Worm (Caenorhabditis elegans) whole organism, early embryonic: ENCODE measurements around the gene C42C1.8.
"Not testable (repeated sequence)": the region's sequence is repeated elsewhere in the genome, so short reads cannot be mapped to it uniquely, and the experiment has no call there.

ENCODE experiments used
- B0310.2 ChIP-seq: sonication (generic microtip); optimal IDR thresholded peaks from 2 replicates; lab custom pipeline; 2016; ENCODE audit warnings: mild to moderate bottlenecking, missing genetic modification characterization, missing compliant biosample characterization
- F13C5.2 ChIP-seq: sonication (generic microtip); optimal IDR thresholded peaks from 2 replicates; lab custom pipeline; 2017; ENCODE audit warnings: mild to moderate bottlenecking, missing genetic modification characterization, inconsistent platforms, missing compliant biosample characterization
- aly-1 ChIP-seq: sonication (generic microtip); optimal IDR thresholded peaks from 2 replicates; lab custom pipeline; 2016; ENCODE audit warnings: missing genetic modification characterization, missing compliant biosample characterization
- ama-1 ChIP-seq: fragments of 150-350 bp; optimal IDR thresholded peaks from 2 replicates; lab custom pipeline; 2014
- ceh-13 ChIP-seq: fragments of 200-800 bp; sonication (Bioruptor generic); optimal IDR thresholded peaks from 2 replicates; lab custom pipeline; 2018; ENCODE audit warnings: mild to moderate bottlenecking, missing genetic modification characterization, missing compliant biosample characterization
- ceh-36 ChIP-seq: sonication (generic microtip); optimal IDR thresholded peaks from 2 replicates; lab custom pipeline; 2016; ENCODE audit warnings: missing genetic modification characterization, inconsistent platforms, missing compliant biosample characterization
- ets-7 ChIP-seq: sonication (generic microtip); optimal IDR thresholded peaks from 2 replicates; lab custom pipeline; 2016; ENCODE audit warnings: missing genotype, missing genetic modification characterization, missing compliant biosample characterization
- flt-1 ChIP-seq: fragments of 200-800 bp; sonication (Bioruptor generic); IDR thresholded peaks from 2 replicates; pipeline ENCODE4 v1.3.6; 2022; ENCODE audit warnings: missing genetic modification characterization, missing compliant biosample characterization
- hmbx-1 ChIP-seq: sonication (generic microtip); optimal IDR thresholded peaks from 2 replicates; lab custom pipeline; 2016; ENCODE audit warnings: mild to moderate bottlenecking, missing genetic modification characterization, missing compliant biosample characterization
- hmg-4 ChIP-seq: fragments of 200-800 bp; sonication (Bioruptor generic); optimal IDR thresholded peaks from 2 replicates; lab custom pipeline; 2018; ENCODE audit warnings: mild to moderate bottlenecking, missing genetic modification characterization, missing compliant biosample characterization
- hnd-1 ChIP-seq: sonication (generic microtip); optimal IDR thresholded peaks from 2 replicates; lab custom pipeline; 2016; ENCODE audit warnings: missing genetic modification characterization, missing compliant biosample characterization
- pes-1 ChIP-seq: fragments of 200-800 bp; sonication (Bioruptor generic); IDR thresholded peaks from 2 replicates; pipeline ENCODE4 v1.3.6; 2022; ENCODE audit warnings: missing genetic modification reagents, missing genetic modification characterization, missing compliant biosample characterization
- scrt-1 ChIP-seq: fragments of 200-800 bp; sonication (Bioruptor generic); IDR thresholded peaks from 2 replicates; pipeline ENCODE4 v1.3.6; 2022; ENCODE audit warnings: missing genetic modification characterization, missing compliant biosample characterization
- sea-1 ChIP-seq: fragments of 200-800 bp; sonication (Bioruptor generic); conservative IDR thresholded peaks from 2 replicates; pipeline ENCODE4 v1.3.6; 2022; ENCODE audit warnings: missing genetic modification characterization, missing compliant biosample characterization
- tbx-11 ChIP-seq: fragments of 200-800 bp; sonication (Bioruptor generic); IDR thresholded peaks from 2 replicates; pipeline ENCODE4 v1.3.6; 2022; ENCODE audit warnings: missing genetic modification characterization, missing compliant biosample characterization
- tbx-37 ChIP-seq: fragments of 200-800 bp; sonication (Bioruptor generic); conservative IDR thresholded peaks from 2 replicates; pipeline ENCODE4 v1.3.6; 2022; ENCODE audit warnings: missing genetic modification reagents, missing genetic modification characterization, missing compliant biosample characterization
- tra-4 ChIP-seq: sonication (generic microtip); optimal IDR thresholded peaks from 2 replicates; lab custom pipeline; 2017; ENCODE audit warnings: missing genetic modification characterization, missing compliant biosample characterization

The C42C1.8 gene

ce11 chrIV:12311597-12311996 is 20.8 kb downstream of the C42C1.8 start, which contains the start of gene oac-58:
Gene oac-58, minus strand, starts transcription at chrIV:12311697.
- TF ChIP-seq flt-1 (GFP tag; lab: Robert Waterston, UW) = no peak
- no peak for TF ChIP-seq F13C5.2 (tag; lab: Kevin White, UChicago)
- TF ChIP-seq aly-1 (tag; lab: Kevin White, UChicago) = no peak
- no peak for TF ChIP-seq hmbx-1 (tag; lab: Kevin White, UChicago)
- TF ChIP-seq B0310.2 (tag; lab: Kevin White, UChicago) = no peak
- no peak for TF ChIP-seq ceh-36
- no peak for TF ChIP-seq tra-4
- no peak for TF ChIP-seq ceh-13
- no peak for TF ChIP-seq sea-1 (GFP tag; lab: Robert Waterston, UW)
- no peak for TF ChIP-seq ets-7 (tag; lab: Kevin White, UChicago)
- no peak for TF ChIP-seq tbx-37

ce11 chrIV:12326932-12327331 is 36.1 kb downstream of the C42C1.8 start, which contains the start of gene F19B6.3:
Gene F19B6.3, plus strand, starts transcription at chrIV:12327232.
- TF ChIP-seq tra-4; scrt-1 (GFP tag; lab: Robert Waterston, UW); hnd-1 (tag; lab: Kevin White, UChicago): not testable (repeated sequence)

ce11 chrIV:12330840-12331359 is 40.1 kb downstream of the C42C1.8 start, which contains the start of gene ufd-1:
Gene ufd-1, minus strand, starts transcription at chrIV:12330890.
- TF ChIP-seq scrt-1 (GFP tag; lab: Robert Waterston, UW) (no peak), ets-7 (tag; lab: Kevin White, UChicago) (no peak), sea-1 (GFP tag; lab: Robert Waterston, UW) (no peak), hmbx-1 (tag; lab: Kevin White, UChicago) (no peak), flt-1 (GFP tag; lab: Robert Waterston, UW) (no peak), ama-1 (no peak), pes-1 (GFP tag; lab: Robert Waterston, UW) (no peak), hmg-4 (GFP tag; lab: Kevin White, UChicago) (no peak), ceh-13 (no peak), F13C5.2 (tag; lab: Kevin White, UChicago) (no peak), aly-1 (tag; lab: Kevin White, UChicago) (no peak), tra-4 (no peak)

- TF ChIP-seq ets-7 (tag; lab: Kevin White, UChicago) = no peak
- TF ChIP-seq tbx-11 = no peak
- no peak for TF ChIP-seq hmbx-1 (tag; lab: Kevin White, UChicago)
- no peak for TF ChIP-seq scrt-1 (GFP tag; lab: Robert Waterston, UW)
- no peak for TF ChIP-seq tra-4
- TF ChIP-seq hnd-1 (tag; lab: Kevin White, UChicago) = no peak
- no peak for TF ChIP-seq tbx-37
- TF ChIP-seq aly-1 (tag; lab: Kevin White, UChicago) = no peak
- TF ChIP-seq B0310.2 (tag; lab: Kevin White, UChicago) = no peak
- TF ChIP-seq flt-1 (GFP tag; lab: Robert Waterston, UW) = no peak
- no peak for TF ChIP-seq ceh-36
- no peak for TF ChIP-seq ceh-13
- TF ChIP-seq hmg-4 (GFP tag; lab: Kevin White, UChicago) = no peak
- TF ChIP-seq ama-1 = no peak
- no peak for TF ChIP-seq sea-1 (GFP tag; lab: Robert Waterston, UW)
These were observed 43.3 kb downstream of the C42C1.8 start for ce11 chrIV:12334142-12334541.

- TF ChIP-seq hnd-1 (tag; lab: Kevin White, UChicago) (no peak), hmbx-1 (tag; lab: Kevin White, UChicago) (no peak), tra-4 (no peak), hmg-4 (GFP tag; lab: Kevin White, UChicago) (no peak), ceh-36 (no peak), tbx-11 (no peak), pes-1 (GFP tag; lab: Robert Waterston, UW) (no peak), tbx-37 (no peak), flt-1 (GFP tag; lab: Robert Waterston, UW) (no peak), scrt-1 (GFP tag; lab: Robert Waterston, UW) (no peak), ama-1 (no peak), F13C5.2 (tag; lab: Kevin White, UChicago) (no peak), ceh-13 (no peak), B0310.2 (tag; lab: Kevin White, UChicago) (no peak), ets-7 (tag; lab: Kevin White, UChicago) (no peak), sea-1 (GFP tag; lab: Robert Waterston, UW) (no peak), aly-1 (tag; lab: Kevin White, UChicago) (no peak)
These were observed 43.9 kb downstream of the C42C1.8 start for ce11 chrIV:12334708-12335107.

- TF ChIP-seq hmbx-1 (tag; lab: Kevin White, UChicago) (no peak), tbx-37 (no peak), tbx-11 (no peak), aly-1 (tag; lab: Kevin White, UChicago) (no peak), B0310.2 (tag; lab: Kevin White, UChicago) (no peak), hmg-4 (GFP tag; lab: Kevin White, UChicago) (no peak), ets-7 (tag; lab: Kevin White, UChicago) (no peak), scrt-1 (GFP tag; lab: Robert Waterston, UW) (no peak), tra-4 (no peak), sea-1 (GFP tag; lab: Robert Waterston, UW) (no peak), ceh-13 (no peak), pes-1 (GFP tag; lab: Robert Waterston, UW) (no peak), hnd-1 (tag; lab: Kevin White, UChicago) (no peak), flt-1 (GFP tag; lab: Robert Waterston, UW) (no peak), ama-1 (no peak), ceh-36 (no peak)
These were observed 44.4 kb downstream of the C42C1.8 start for ce11 chrIV:12335248-12335647.

DNA sequence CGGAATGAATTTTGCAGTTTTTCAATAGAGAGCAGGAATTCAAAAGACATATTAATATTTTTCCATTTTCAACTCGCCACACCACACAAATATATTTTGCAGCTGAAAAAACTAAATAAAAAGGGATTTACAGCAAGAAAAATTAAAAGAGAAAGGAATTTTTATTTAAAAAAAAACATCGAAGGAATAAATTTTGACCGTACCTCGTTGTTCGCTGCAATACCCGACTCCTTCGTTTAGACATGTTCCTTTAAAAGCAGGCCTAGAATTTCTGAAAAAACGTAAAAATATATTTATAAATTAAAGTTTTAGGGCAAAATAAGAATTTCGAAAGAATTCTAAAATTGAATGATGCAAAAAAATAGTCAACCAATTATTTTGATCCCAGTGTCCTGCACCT is 45.0 kb downstream of the C42C1.8 start, which contains the start of gene F19B6.1:
F19B6.1 (minus strand) TSS at position 278 of the 400 bp plus-strand sequence.
- TF ChIP-seq ceh-36 (no peak), hnd-1 (tag; lab: Kevin White, UChicago) (no peak), hmbx-1 (tag; lab: Kevin White, UChicago) (no peak), flt-1 (GFP tag; lab: Robert Waterston, UW) (no peak), pes-1 (GFP tag; lab: Robert Waterston, UW) (no peak), ceh-13 (no peak), hmg-4 (GFP tag; lab: Kevin White, UChicago) (no peak), ets-7 (tag; lab: Kevin White, UChicago) (no peak), sea-1 (GFP tag; lab: Robert Waterston, UW) (no peak), tra-4 (no peak), tbx-37 (no peak), tbx-11 (no peak), aly-1 (tag; lab: Kevin White, UChicago) (no peak), B0310.2 (tag; lab: Kevin White, UChicago) (no peak), ama-1 (no peak)
